Fruit fly (Drosophila melanogaster) whole organism, embryonic: Measurements from ENCODE around the gene CG14440.
A peak's percentile ranks its signal among the peaks of the same experiment; 100 is the strongest.

Source experiments
- Atf6 ChIP-seq: fragments of 200-800 bp; sonication (Bioruptor generic); IDR thresholded peaks from 2 replicates; pipeline ENCODE4 v1.3.6; 2022; ENCODE audit warnings: missing biosample characterization, missing genetic modification characterization
- C15 ChIP-seq: fragments of 200-800 bp; sonication (Bioruptor generic); IDR thresholded peaks from 3 replicates; pipeline ENCODE4 v1.3.6; 2022; ENCODE audit warnings: missing biosample characterization, missing genetic modification characterization
- CG10366 ChIP-seq: fragments of 200-800 bp; sonication (Bioruptor generic); IDR thresholded peaks from 2 replicates; pipeline ENCODE4 v1.3.6; 2022; ENCODE audit warnings: missing biosample characterization, missing genetic modification characterization
- CG12391 ChIP-seq: fragments of 200-800 bp; sonication (Bioruptor generic); optimal IDR thresholded peaks from 3 replicates; lab custom pipeline; 2018; ENCODE audit warnings: missing biosample characterization, mild to moderate bottlenecking, missing genetic modification characterization, moderate library complexity
- CG12659 ChIP-seq: fragments of 200-800 bp; sonication (Bioruptor generic); optimal IDR thresholded peaks from 3 replicates; lab custom pipeline; 2017; ENCODE audit warnings: mild to moderate bottlenecking, missing biosample characterization, missing genetic modification reagents, missing genetic modification characterization
- CG12942 ChIP-seq: fragments of 200-800 bp; sonication (Bioruptor generic); optimal IDR thresholded peaks from 3 replicates; lab custom pipeline; 2016; ENCODE audit warnings: missing biosample characterization, missing genetic modification characterization
- CG13894 ChIP-seq: fragments of 200-800 bp; sonication (Bioruptor generic); optimal IDR thresholded peaks from 3 replicates; lab custom pipeline; 2018; ENCODE audit warnings: missing biosample characterization, mild to moderate bottlenecking, missing genetic modification characterization, moderate library complexity
- CG14014 ChIP-seq: fragments of 200-800 bp; sonication (Bioruptor generic); IDR thresholded peaks from 2 replicates; pipeline ENCODE4 v1.3.6; 2022; ENCODE audit warnings: missing biosample characterization, missing genetic modification characterization
- CG14710 ChIP-seq: fragments of 200-800 bp; sonication (Bioruptor generic); optimal IDR thresholded peaks from 3 replicates; lab custom pipeline; 2019; ENCODE audit warnings: missing biosample characterization, mild to moderate bottlenecking, missing genetic modification characterization, moderate library complexity
- CG15073 ChIP-seq: fragments of 200-800 bp; sonication (Bioruptor generic); optimal IDR thresholded peaks from 2 replicates; lab custom pipeline; 2016; ENCODE audit warnings: missing biosample characterization, missing genetic modification characterization
- CG2202 ChIP-seq: fragments of 200-800 bp; sonication (Bioruptor generic); optimal IDR thresholded peaks from 2 replicates; lab custom pipeline; 2018; ENCODE audit warnings: missing biosample characterization, mild to moderate bottlenecking, missing genetic modification characterization
- CG3281 ChIP-seq: fragments of 200-800 bp; sonication (Bioruptor generic); optimal IDR thresholded peaks from 3 replicates; lab custom pipeline; 2017; ENCODE audit warnings: missing biosample characterization, mild to moderate bottlenecking, missing genetic modification characterization
- CG3726 ChIP-seq: fragments of 200-800 bp; sonication (Bioruptor generic); IDR thresholded peaks from 3 replicates; pipeline ENCODE4, ENCODE4 v1.3.6; 2022; ENCODE audit warnings: missing biosample characterization, missing genetic modification characterization
- CG4707 ChIP-seq: fragments of 200-800 bp; sonication (Bioruptor generic); optimal IDR thresholded peaks from 2 replicates; lab custom pipeline; 2018; ENCODE audit warnings: missing biosample characterization, mild to moderate bottlenecking, missing genetic modification characterization, moderate library complexity
- CG5180 ChIP-seq: fragments of 200-800 bp; sonication (Bioruptor generic); optimal IDR thresholded peaks from 3 replicates; lab custom pipeline; 2017; ENCODE audit warnings: missing biosample characterization, missing genetic modification characterization, mild to moderate bottlenecking, moderate library complexity, missing genetic modification reagents
- CG6683 ChIP-seq: fragments of 200-800 bp; sonication (Bioruptor generic); optimal IDR thresholded peaks from 2 replicates; lab custom pipeline; 2017; ENCODE audit warnings: missing biosample characterization, mild to moderate bottlenecking, missing genetic modification characterization, missing genetic modification reagents
- CG6854 ChIP-seq: fragments of 200-800 bp; sonication (Bioruptor generic); optimal IDR thresholded peaks from 3 replicates; lab custom pipeline; 2017; ENCODE audit warnings: missing biosample characterization, mild to moderate bottlenecking, missing genetic modification characterization
- CG7271 ChIP-seq: fragments of 200-800 bp; sonication (Bioruptor generic); optimal IDR thresholded peaks from 2 replicates; lab custom pipeline; 2018; ENCODE audit warnings: missing biosample characterization, mild to moderate bottlenecking, missing genetic modification characterization, moderate library complexity
- CG7556 ChIP-seq: fragments of 200-800 bp; sonication (Bioruptor generic); optimal IDR thresholded peaks from 2 replicates; lab custom pipeline; 2017; ENCODE audit warnings: missing biosample characterization, mild to moderate bottlenecking, missing genetic modification characterization
- Doc3 ChIP-seq: fragments of 200-800 bp; sonication (Bioruptor generic); IDR thresholded peaks from 3 replicates; pipeline ENCODE4 v1.3.6; 2022; ENCODE audit warnings: missing biosample characterization, missing genetic modification characterization; ENCODE audit not compliant: partially characterized antibody
- Gsc ChIP-seq: fragments of 200-800 bp; sonication (Bioruptor generic); IDR thresholded peaks from 2 replicates; pipeline ENCODE4 v1.3.6; 2022; ENCODE audit warnings: missing biosample characterization, missing genetic modification characterization
- HLH54F ChIP-seq: fragments of 200-800 bp; sonication (Bioruptor generic); optimal IDR thresholded peaks from 3 replicates; lab custom pipeline; 2016; ENCODE audit warnings: missing biosample characterization, missing genetic modification characterization
- Hmx ChIP-seq: fragments of 200-800 bp; sonication (Bioruptor generic); optimal IDR thresholded peaks from 2 replicates; lab custom pipeline; 2016; ENCODE audit warnings: missing biosample characterization, missing genetic modification characterization
- NK7.1 ChIP-seq: fragments of 200-800 bp; sonication (Bioruptor generic); optimal IDR thresholded peaks from 3 replicates; lab custom pipeline; 2016; ENCODE audit warnings: missing biosample characterization, missing genetic modification characterization
- Pdp1 ChIP-seq, 2 experiments: fragments of 200-800 bp; sonication (Bioruptor generic); optimal IDR thresholded peaks; 3 replicates each; lab custom pipeline; 2016; ENCODE audit warnings: missing biosample characterization in 2 of 2, missing genetic modification characterization in 2 of 2, mild to moderate bottlenecking in 1 of 2, moderate library complexity in 1 of 2
- Ssrp ChIP-seq: fragments of 200-800 bp; sonication (Bioruptor generic); optimal IDR thresholded peaks from 2 replicates; lab custom pipeline; 2018; ENCODE audit warnings: missing biosample characterization, mild to moderate bottlenecking, missing genetic modification characterization, moderate library complexity
- Tbp ChIP-seq: fragments of >200 bp; optimal IDR thresholded peaks from 2 replicates; lab custom pipeline; 2018; ENCODE audit warnings: missing biosample characterization, missing genetic modification characterization
- Xrp1 ChIP-seq: fragments of 200-800 bp; sonication (Bioruptor generic); IDR thresholded peaks from 2 replicates; pipeline ENCODE4 v1.3.6; 2022; ENCODE audit warnings: missing biosample characterization, missing genetic modification characterization
- al ChIP-seq: fragments of 200-800 bp; sonication (Bioruptor generic); IDR thresholded peaks from 2 replicates; pipeline ENCODE4 v1.3.6; 2022; ENCODE audit warnings: missing biosample characterization, missing genetic modification characterization
- da ChIP-seq: fragments of 200-800 bp; sonication (Bioruptor generic); optimal IDR thresholded peaks from 2 replicates; lab custom pipeline; 2016; ENCODE audit warnings: missing biosample characterization, missing genetic modification characterization
- fd96Cb ChIP-seq: fragments of 200-800 bp; sonication (Bioruptor generic); optimal IDR thresholded peaks from 2 replicates; lab custom pipeline; 2018; ENCODE audit warnings: missing biosample characterization, mild to moderate bottlenecking, missing genetic modification characterization, moderate library complexity
- gce ChIP-seq: fragments of 200-800 bp; sonication (Bioruptor generic); IDR thresholded peaks from 3 replicates; pipeline ENCODE4 v1.3.6; 2022; ENCODE audit warnings: missing biosample characterization, missing genetic modification characterization
- gem ChIP-seq: fragments of 200-800 bp; sonication (Bioruptor generic); optimal IDR thresholded peaks from 2 replicates; lab custom pipeline; 2019; ENCODE audit warnings: missing biosample characterization, mild to moderate bottlenecking, missing genetic modification characterization, moderate library complexity
- hb ChIP-seq: fragments of 200-800 bp; sonication (Bioruptor generic); IDR thresholded peaks from 3 replicates; pipeline ENCODE4 v1.3.6; 2022; ENCODE audit warnings: missing biosample characterization, missing genetic modification characterization; ENCODE audit not compliant: partially characterized antibody
- hbn ChIP-seq: fragments of 200-800 bp; sonication (Bioruptor generic); IDR thresholded peaks from 2 replicates; pipeline ENCODE4 v1.3.6; 2022; ENCODE audit warnings: missing biosample characterization, missing genetic modification characterization; ENCODE audit not compliant: partially characterized antibody
- mld ChIP-seq: fragments of 200-800 bp; sonication (Bioruptor generic); IDR thresholded peaks from 3 replicates; pipeline ENCODE4 v1.3.6; 2022; ENCODE audit warnings: missing biosample characterization, missing genetic modification characterization; ENCODE audit not compliant: partially characterized antibody
- pan ChIP-seq, 4 experiments: fragments of >200 bp in 3 of 4; fragments of 200-800 bp in 1 of 4; sonication (Bioruptor generic) in 1 of 4; optimal IDR thresholded peaks in 3 of 4; IDR thresholded peaks in 1 of 4; 2 replicates each; pipeline versions ENCODE4 v1.3.6 to Lab custom; 2017 to 2022; ENCODE audit warnings: missing biosample characterization in 2 of 4, missing genetic modification characterization in 2 of 4, mixed read lengths in 1 of 4
- rib ChIP-seq: fragments of 200-800 bp; sonication (Bioruptor generic); IDR thresholded peaks from 2 replicates; pipeline ENCODE4 v1.3.6; 2022; ENCODE audit warnings: missing biosample characterization, missing genetic modification characterization
- sd ChIP-seq: fragments of 200-800 bp; sonication (Bioruptor generic); optimal IDR thresholded peaks from 3 replicates; lab custom pipeline; 2018; ENCODE audit warnings: missing biosample characterization, mild to moderate bottlenecking, missing genetic modification characterization, moderate library complexity
- sens-2 ChIP-seq: fragments of 200-800 bp; sonication (Bioruptor generic); IDR thresholded peaks from 2 replicates; pipeline ENCODE4 v1.3.6; 2022; ENCODE audit warnings: missing biosample characterization, missing genetic modification characterization
- shn ChIP-seq: fragments of 200-800 bp; sonication (Bioruptor generic); optimal IDR thresholded peaks from 3 replicates; lab custom pipeline; 2016; ENCODE audit warnings: missing biosample characterization, missing genetic modification characterization
- so ChIP-seq: fragments of 200-800 bp; sonication (Bioruptor generic); IDR thresholded peaks from 3 replicates; pipeline ENCODE4 v1.3.6; 2022; ENCODE audit warnings: missing biosample characterization, missing genetic modification characterization
- stwl ChIP-seq: fragments of 200-800 bp; sonication (Bioruptor generic); optimal IDR thresholded peaks from 3 replicates; lab custom pipeline; 2018; ENCODE audit warnings: missing biosample characterization, mild to moderate bottlenecking, missing genetic modification characterization, moderate library complexity
- tap ChIP-seq: fragments of 200-800 bp; optimal IDR thresholded peaks from 3 replicates; lab custom pipeline; 2019; ENCODE audit warnings: missing biosample characterization, mild to moderate bottlenecking, missing genetic modification characterization, moderate library complexity
- tin ChIP-seq: fragments of 200-800 bp; sonication (Bioruptor generic); optimal IDR thresholded peaks from 3 replicates; lab custom pipeline; 2016; ENCODE audit warnings: missing biosample characterization, missing genetic modification characterization
- tup ChIP-seq: fragments of 200-800 bp; sonication (Bioruptor generic); optimal IDR thresholded peaks from 2 replicates; lab custom pipeline; 2016; ENCODE audit warnings: missing biosample characterization, mild to moderate bottlenecking, missing genetic modification characterization, moderate library complexity
- tx ChIP-seq: fragments of 200-800 bp; sonication (Bioruptor generic); optimal IDR thresholded peaks from 2 replicates; lab custom pipeline; 2016; ENCODE audit warnings: missing biosample characterization, missing genetic modification characterization
- wdn ChIP-seq: fragments of 200-800 bp; sonication (Bioruptor generic); IDR thresholded peaks from 2 replicates; pipeline ENCODE4 v1.3.6; 2022; ENCODE audit warnings: missing biosample characterization, missing genetic modification characterization

Gene CG14440

DNA sequence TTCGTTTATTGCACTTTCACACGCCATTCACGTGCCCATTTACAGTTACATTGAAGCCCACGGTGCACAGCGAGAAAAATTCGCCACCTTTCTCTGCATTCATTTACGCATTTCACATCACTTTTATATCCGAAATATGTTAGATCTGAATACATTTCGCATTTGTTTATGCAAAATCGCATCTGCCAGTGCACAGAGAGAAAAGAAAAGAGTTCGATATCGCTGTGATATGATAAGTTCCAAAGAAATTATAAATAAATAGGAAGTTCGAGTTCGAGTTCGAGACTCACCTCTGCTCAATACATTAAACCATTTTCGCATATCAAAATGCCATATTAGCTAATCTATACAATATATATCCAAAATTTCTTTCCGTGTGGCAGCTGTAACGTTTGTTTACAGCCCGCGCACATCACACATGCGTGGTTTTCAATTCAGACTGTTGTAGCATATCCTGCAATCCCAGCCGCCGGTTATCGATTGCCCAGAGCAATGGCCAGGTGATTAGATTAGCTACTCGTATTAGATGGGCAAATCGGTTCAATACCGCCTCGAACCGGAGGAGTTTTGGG, 42.3 kb downstream of the CG14440 start (continued):
- peak; percentile 49 for TF ChIP-seq CG13894 (tag; lab: Kevin White, UChicago)
- peak; percentile 58; the same call in 1 of the 3 replicates for TF ChIP-seq CG3726 (GFP tag; lab: Robert Waterston, UW)
- no peak for TF ChIP-seq hb (GFP tag; lab: Robert Waterston, UW)
- no peak for TF ChIP-seq CG7271 (tag; lab: Kevin White, UChicago)
- peak; percentile 69 for TF ChIP-seq CG6683 (GFP tag; lab: Kevin White, UChicago)
- TF ChIP-seq CG14014 (GFP tag; lab: Robert Waterston, UW): peak; percentile 80
- TF ChIP-seq Xrp1: peak; percentile 80
- TF ChIP-seq rib (GFP tag; lab: Robert Waterston, UW): 0 out of 2 replicates have a peak, but pooled peaks have one; percentile 12
- peak; percentile 80 for TF ChIP-seq tin (GFP tag; lab: Kevin White, UChicago)
- peak; percentile 88; the same call in 1 of the 2 replicates for TF ChIP-seq Atf6 (GFP tag; lab: Robert Waterston, UW)
- TF ChIP-seq shn: peak; percentile 67
- TF ChIP-seq so (GFP tag; lab: Robert Waterston, UW): peak; percentile 81; the same call in 2 of the 3 replicates
- no peak for TF ChIP-seq Tbp (GFP tag; lab: Kevin White, UChicago)
- TF ChIP-seq mld (GFP tag; lab: Robert Waterston, UW): no peak
- peak; percentile 77 for TF ChIP-seq tup (GFP tag; lab: Kevin White, UChicago)
- peak; percentile 80 for TF ChIP-seq HLH54F (GFP tag; lab: Kevin White, UChicago)
- TF ChIP-seq CG12942 (GFP tag; lab: Kevin White, UChicago): peak; percentile 74
- TF ChIP-seq gce: peak; percentile 67; the same call in 1 of the 3 replicates
- peak; percentile 68 for TF ChIP-seq wdn (GFP tag; lab: Robert Waterston, UW)
- peak; percentile 74 for TF ChIP-seq Ssrp (tag; lab: Kevin White, UChicago)
- peak; percentile 89 for TF ChIP-seq CG3281 (GFP tag; lab: Kevin White, UChicago)
- no peak for TF ChIP-seq pan (optimal IDR thresholded peaks at IDR 0.05; lab: Kevin White, UChicago)
- peak in 1 of 2 experiments; percentile 83 for TF ChIP-seq pan (GFP tag; optimal IDR thresholded peaks at IDR 0.05 in 1 of 2, IDR thresholded peaks at IDR 0.05 in 1 of 2)
- peak; percentile 69 for TF ChIP-seq tx (GFP tag; lab: Kevin White, UChicago)
- TF ChIP-seq CG14710 (tag; lab: Kevin White, UChicago): peak; percentile 73
- peak; percentile 89 for TF ChIP-seq CG7556 (GFP tag; lab: Kevin White, UChicago)
- TF ChIP-seq tap (tag; lab: Kevin White, UChicago): peak; percentile 81
- peak; percentile 82 for TF ChIP-seq CG12391 (tag; lab: Kevin White, UChicago)
- no peak for TF ChIP-seq Doc3 (GFP tag; lab: Robert Waterston, UW)
- TF ChIP-seq sd: no peak
- TF ChIP-seq CG2202: peak; percentile 9
- peak; percentile 58 for TF ChIP-seq da (GFP tag; lab: Kevin White, UChicago)
- no peak for TF ChIP-seq stwl
- TF ChIP-seq CG4707 (GFP tag; lab: Kevin White, UChicago): peak; percentile 45
- TF ChIP-seq Gsc (GFP tag; lab: Robert Waterston, UW): no peak
- peak; percentile 73 for TF ChIP-seq CG5180 (GFP tag; lab: Kevin White, UChicago)
- peak; percentile 78 for TF ChIP-seq CG10366
- TF ChIP-seq NK7.1 (GFP tag; lab: Kevin White, UChicago): peak; percentile 70
- peak; percentile 58 for TF ChIP-seq Hmx
- TF ChIP-seq gem (tag; lab: Kevin White, UChicago): peak; percentile 89
- peak; percentile 70; the same call in 1 of the 3 replicates for TF ChIP-seq C15 (GFP tag; lab: Robert Waterston, UW)
- TF ChIP-seq al (GFP tag; lab: Robert Waterston, UW): peak; percentile 71; the same call in 1 of the 2 replicates
- peak; percentile 81 for TF ChIP-seq CG6854 (GFP tag; lab: Kevin White, UChicago)
- peak; percentile 84 for TF ChIP-seq fd96Cb (tag; lab: Kevin White, UChicago)
- TF ChIP-seq Pdp1 (GFP tag; optimal IDR thresholded peaks at IDR 0.05; lab: Kevin White, UChicago): peak; percentile 70 to 89
- peak; percentile 86 for TF ChIP-seq CG12659 (GFP tag; lab: Kevin White, UChicago)
- no peak for TF ChIP-seq hbn (GFP tag; lab: Robert Waterston, UW)
- peak; percentile 46; the same call in 1 of the 2 replicates for TF ChIP-seq sens-2 (GFP tag; lab: Robert Waterston, UW)
- TF ChIP-seq CG15073 (GFP tag; lab: Kevin White, UChicago): no peak
